Fruit fly (Drosophila melanogaster) whole organism, embryonic: ENCODE results near the gene gish.

ENCODE experiments used
- Adf1 ChIP-seq: fragments of 200-800 bp; sonication (Bioruptor generic); IDR thresholded peaks from 2 replicates; pipeline ENCODE4 v1.3.6; 2022; ENCODE audit warnings: missing biosample characterization, missing genetic modification characterization
- Antp ChIP-seq: fragments of 200-800 bp; sonication (Bioruptor generic); optimal IDR thresholded peaks from 3 replicates; lab custom pipeline; 2016; ENCODE audit warnings: missing biosample characterization, missing genetic modification characterization
- Atf6 ChIP-seq: fragments of 200-800 bp; sonication (Bioruptor generic); IDR thresholded peaks from 2 replicates; pipeline ENCODE4 v1.3.6; 2022; ENCODE audit warnings: missing biosample characterization, missing genetic modification characterization
- CG10274 ChIP-seq: fragments of 200-800 bp; sonication (Bioruptor generic); optimal IDR thresholded peaks from 3 replicates; lab custom pipeline; 2017; ENCODE audit warnings: missing biosample characterization, mild to moderate bottlenecking, missing genetic modification characterization
- CG10543 ChIP-seq: fragments of 200-800 bp; sonication (Bioruptor generic); optimal IDR thresholded peaks from 3 replicates; lab custom pipeline; 2017; ENCODE audit warnings: missing biosample characterization, mild to moderate bottlenecking, missing genetic modification characterization, moderate library complexity
- CG12659 ChIP-seq: fragments of 200-800 bp; sonication (Bioruptor generic); optimal IDR thresholded peaks from 3 replicates; lab custom pipeline; 2017; ENCODE audit warnings: mild to moderate bottlenecking, missing biosample characterization, missing genetic modification reagents, missing genetic modification characterization
- CG13775 ChIP-seq: fragments of 200-800 bp; sonication (Bioruptor generic); optimal IDR thresholded peaks from 3 replicates; lab custom pipeline; 2017; ENCODE audit warnings: missing biosample characterization, mild to moderate bottlenecking, missing genetic modification characterization
- CG13894 ChIP-seq: fragments of 200-800 bp; sonication (Bioruptor generic); optimal IDR thresholded peaks from 3 replicates; lab custom pipeline; 2018; ENCODE audit warnings: missing biosample characterization, mild to moderate bottlenecking, missing genetic modification characterization, moderate library complexity
- CG18262 ChIP-seq: fragments of 200-800 bp; optimal IDR thresholded peaks from 3 replicates; lab custom pipeline; 2019; ENCODE audit warnings: missing biosample characterization, mild to moderate bottlenecking, missing genetic modification characterization, moderate library complexity
- CG18599 ChIP-seq: fragments of 200-800 bp; sonication (Bioruptor generic); optimal IDR thresholded peaks from 3 replicates; lab custom pipeline; 2017; ENCODE audit warnings: missing biosample characterization, missing genetic modification characterization, mild to moderate bottlenecking, moderate library complexity, missing genetic modification reagents
- CG4282 ChIP-seq: fragments of 200-800 bp; sonication (Bioruptor generic); optimal IDR thresholded peaks from 2 replicates; lab custom pipeline; 2016; ENCODE audit warnings: missing biosample characterization, missing genetic modification characterization
- CG6175 ChIP-seq: fragments of 200-800 bp; sonication (Bioruptor generic); IDR thresholded peaks from 3 replicates; pipeline ENCODE4 v1.3.6; 2022; ENCODE audit warnings: missing biosample characterization, missing genetic modification characterization
- CG7357 ChIP-seq: fragments of 200-800 bp; sonication (Bioruptor generic); IDR thresholded peaks from 3 replicates; pipeline ENCODE4 v1.3.6; 2022; ENCODE audit warnings: missing biosample characterization, missing genetic modification characterization
- CG8089 ChIP-seq: fragments of 200-800 bp; sonication (Bioruptor generic); optimal IDR thresholded peaks from 3 replicates; lab custom pipeline; 2016; ENCODE audit warnings: missing biosample characterization, missing genetic modification characterization
- CG8290 ChIP-seq, 3 experiments: fragments of 200-800 bp; sonication (Bioruptor generic); optimal IDR thresholded peaks; 2 replicates each; lab custom pipeline; 2016 to 2019; ENCODE audit warnings: missing biosample characterization in 3 of 3, missing genetic modification characterization in 3 of 3, mild to moderate bottlenecking in 2 of 3, moderate library complexity in 1 of 3
- CG9727 ChIP-seq: fragments of 200-800 bp; sonication (Bioruptor generic); optimal IDR thresholded peaks from 3 replicates; lab custom pipeline; 2017; ENCODE audit warnings: missing biosample characterization, mild to moderate bottlenecking, missing genetic modification characterization
- CG9817 ChIP-seq: fragments of 200-800 bp; sonication (Bioruptor generic); optimal IDR thresholded peaks from 2 replicates; lab custom pipeline; 2018; ENCODE audit warnings: missing biosample characterization, mild to moderate bottlenecking, missing genetic modification characterization, moderate library complexity
- CG9932 ChIP-seq: fragments of 200-800 bp; sonication (Bioruptor generic); IDR thresholded peaks from 2 replicates; pipeline ENCODE4 v1.3.6; 2022; ENCODE audit warnings: missing biosample characterization, missing genetic modification characterization
- CrebB ChIP-seq: fragments of 200-800 bp; sonication (Bioruptor generic); optimal IDR thresholded peaks from 3 replicates; lab custom pipeline; 2018; ENCODE audit warnings: missing biosample characterization, mild to moderate bottlenecking, missing genetic modification characterization
- Deaf1 ChIP-seq: fragments of 200-800 bp; optimal IDR thresholded peaks from 3 replicates; lab custom pipeline; 2019; ENCODE audit warnings: missing biosample characterization, mild to moderate bottlenecking, missing genetic modification characterization, moderate library complexity
- Elba2 ChIP-seq: fragments of 200-800 bp; sonication (Bioruptor generic); optimal IDR thresholded peaks from 3 replicates; lab custom pipeline; 2016; ENCODE audit warnings: missing biosample characterization, missing genetic modification characterization
- Med ChIP-seq: fragments of 200-800 bp; sonication (Bioruptor generic); peaks from one replicate; lab custom pipeline; 2016; ENCODE audit warnings: missing biosample characterization, missing genetic modification characterization, mild to moderate bottlenecking, inconsistent platforms, moderate library complexity
- NK7.1 ChIP-seq: fragments of 200-800 bp; sonication (Bioruptor generic); optimal IDR thresholded peaks from 3 replicates; lab custom pipeline; 2016; ENCODE audit warnings: missing biosample characterization, missing genetic modification characterization
- Sox100B ChIP-seq: fragments of 200-800 bp; sonication (Bioruptor generic); optimal IDR thresholded peaks from 3 replicates; lab custom pipeline; 2018; ENCODE audit warnings: missing biosample characterization, mild to moderate bottlenecking, missing genetic modification characterization
- TFAM ChIP-seq: fragments of 200-800 bp; sonication (Bioruptor generic); optimal IDR thresholded peaks from 2 replicates; lab custom pipeline; 2017; ENCODE audit warnings: missing biosample characterization, missing genetic modification characterization, inconsistent platforms
- ara ChIP-seq: fragments of 200-800 bp; sonication (Bioruptor generic); IDR thresholded peaks from 2 replicates; pipeline ENCODE4 v1.3.6; 2022; ENCODE audit warnings: missing biosample characterization, missing genetic modification characterization
- bigmax ChIP-seq: fragments of 200-800 bp; sonication (Bioruptor generic); optimal IDR thresholded peaks from 2 replicates; lab custom pipeline; 2018; ENCODE audit warnings: missing biosample characterization, mild to moderate bottlenecking, missing genetic modification characterization
- cas ChIP-seq: fragments of 200-800 bp; sonication (Bioruptor generic); IDR thresholded peaks from 2 replicates; pipeline ENCODE4 v1.3.6; 2022; ENCODE audit warnings: missing biosample characterization, missing genetic modification characterization
- cg ChIP-seq: fragments of 200-800 bp; sonication (Bioruptor generic); optimal IDR thresholded peaks from 3 replicates; lab custom pipeline; 2019; ENCODE audit warnings: missing biosample characterization, mild to moderate bottlenecking, missing genetic modification characterization, moderate library complexity
- chinmo ChIP-seq: fragments of 200-800 bp; sonication (Bioruptor generic); IDR thresholded peaks from 4 replicates; pipeline ENCODE4 v1.3.6; 2022; ENCODE audit warnings: missing biosample characterization, missing genetic modification characterization; ENCODE audit not compliant: partially characterized antibody
- crc ChIP-seq: fragments of 200-800 bp; sonication (Bioruptor generic); optimal IDR thresholded peaks from 2 replicates; lab custom pipeline; 2016; ENCODE audit warnings: missing biosample characterization, missing genetic modification characterization
- crol ChIP-seq: fragments of 200-800 bp; sonication (Bioruptor generic); IDR thresholded peaks from 2 replicates; pipeline ENCODE4 v1.3.6; 2022; ENCODE audit warnings: missing biosample characterization, missing genetic modification characterization
- dan ChIP-seq: fragments of 200-800 bp; sonication (Bioruptor generic); IDR thresholded peaks from 2 replicates; pipeline ENCODE4 v1.3.6; 2022; ENCODE audit warnings: missing biosample characterization, missing genetic modification characterization
- en ChIP-seq: fragments of 200-800 bp; sonication (Bioruptor generic); optimal IDR thresholded peaks from 2 replicates; lab custom pipeline; 2016; ENCODE audit warnings: missing biosample characterization, missing genetic modification characterization
- fu2 ChIP-seq: fragments of 200-800 bp; sonication (Bioruptor generic); optimal IDR thresholded peaks from 2 replicates; lab custom pipeline; 2016; ENCODE audit warnings: missing biosample characterization, missing genetic modification characterization
- gce ChIP-seq: fragments of 200-800 bp; sonication (Bioruptor generic); IDR thresholded peaks from 3 replicates; pipeline ENCODE4 v1.3.6; 2022; ENCODE audit warnings: missing biosample characterization, missing genetic modification characterization
- grau ChIP-seq: fragments of 200-800 bp; optimal IDR thresholded peaks from 3 replicates; lab custom pipeline; 2019; ENCODE audit warnings: missing biosample characterization, mild to moderate bottlenecking, missing genetic modification characterization, moderate library complexity
- gsb-n ChIP-seq: fragments of 200-800 bp; sonication (Bioruptor generic); optimal IDR thresholded peaks from 3 replicates; lab custom pipeline; 2018; ENCODE audit warnings: missing biosample characterization, mild to moderate bottlenecking, missing genetic modification characterization
- jing ChIP-seq: fragments of 200-800 bp; sonication (Bioruptor generic); optimal IDR thresholded peaks from 2 replicates; lab custom pipeline; 2018; ENCODE audit warnings: missing biosample characterization, mild to moderate bottlenecking, missing genetic modification characterization
- lab ChIP-seq: fragments of 200-800 bp; sonication (Bioruptor generic); optimal IDR thresholded peaks from 3 replicates; lab custom pipeline; 2017; ENCODE audit warnings: missing biosample characterization, missing genetic modification characterization, mild to moderate bottlenecking, moderate library complexity, missing genetic modification reagents
- nau ChIP-seq: fragments of 200-800 bp; sonication (Bioruptor generic); optimal IDR thresholded peaks from 3 replicates; lab custom pipeline; 2017; ENCODE audit warnings: missing biosample characterization, mild to moderate bottlenecking, missing genetic modification characterization, missing genetic modification reagents
- nom ChIP-seq: fragments of 200-800 bp; sonication (Bioruptor generic); optimal IDR thresholded peaks from 2 replicates; lab custom pipeline; 2017; ENCODE audit warnings: missing biosample characterization, missing genetic modification characterization, mild to moderate bottlenecking, moderate library complexity, missing genetic modification reagents
- otp ChIP-seq: fragments of 200-800 bp; sonication (Bioruptor generic); IDR thresholded peaks from 3 replicates; pipeline ENCODE4, ENCODE4 v1.3.6; 2022; ENCODE audit warnings: missing biosample characterization, missing genetic modification characterization
- pho ChIP-seq: fragments of 200-800 bp; sonication (Bioruptor generic); optimal IDR thresholded peaks from 2 replicates; lab custom pipeline; 2016; ENCODE audit warnings: missing biosample characterization, missing genetic modification characterization
- rib ChIP-seq: fragments of 200-800 bp; sonication (Bioruptor generic); IDR thresholded peaks from 2 replicates; pipeline ENCODE4 v1.3.6; 2022; ENCODE audit warnings: missing biosample characterization, missing genetic modification characterization
- sd ChIP-seq: fragments of 200-800 bp; sonication (Bioruptor generic); optimal IDR thresholded peaks from 3 replicates; lab custom pipeline; 2018; ENCODE audit warnings: missing biosample characterization, mild to moderate bottlenecking, missing genetic modification characterization, moderate library complexity
- so ChIP-seq: fragments of 200-800 bp; sonication (Bioruptor generic); IDR thresholded peaks from 3 replicates; pipeline ENCODE4 v1.3.6; 2022; ENCODE audit warnings: missing biosample characterization, missing genetic modification characterization
- stwl ChIP-seq: fragments of 200-800 bp; sonication (Bioruptor generic); optimal IDR thresholded peaks from 3 replicates; lab custom pipeline; 2018; ENCODE audit warnings: missing biosample characterization, mild to moderate bottlenecking, missing genetic modification characterization, moderate library complexity
- trem ChIP-seq: fragments of 200-800 bp; optimal IDR thresholded peaks from 3 replicates; lab custom pipeline; 2019; ENCODE audit warnings: missing biosample characterization, mild to moderate bottlenecking, missing genetic modification characterization, moderate library complexity
- vfl ChIP-seq: fragments of 200-800 bp; sonication (Bioruptor generic); optimal IDR thresholded peaks from 2 replicates; lab custom pipeline; 2016; ENCODE audit warnings: missing biosample characterization, missing genetic modification characterization
- wdn ChIP-seq: fragments of 200-800 bp; sonication (Bioruptor generic); IDR thresholded peaks from 2 replicates; pipeline ENCODE4 v1.3.6; 2022; ENCODE audit warnings: missing biosample characterization, missing genetic modification characterization
- wek ChIP-seq: fragments of 200-800 bp; sonication (Bioruptor generic); optimal IDR thresholded peaks from 3 replicates; lab custom pipeline; 2018; ENCODE audit warnings: missing biosample characterization, mild to moderate bottlenecking, missing genetic modification characterization, moderate library complexity

gish gene

DNA sequence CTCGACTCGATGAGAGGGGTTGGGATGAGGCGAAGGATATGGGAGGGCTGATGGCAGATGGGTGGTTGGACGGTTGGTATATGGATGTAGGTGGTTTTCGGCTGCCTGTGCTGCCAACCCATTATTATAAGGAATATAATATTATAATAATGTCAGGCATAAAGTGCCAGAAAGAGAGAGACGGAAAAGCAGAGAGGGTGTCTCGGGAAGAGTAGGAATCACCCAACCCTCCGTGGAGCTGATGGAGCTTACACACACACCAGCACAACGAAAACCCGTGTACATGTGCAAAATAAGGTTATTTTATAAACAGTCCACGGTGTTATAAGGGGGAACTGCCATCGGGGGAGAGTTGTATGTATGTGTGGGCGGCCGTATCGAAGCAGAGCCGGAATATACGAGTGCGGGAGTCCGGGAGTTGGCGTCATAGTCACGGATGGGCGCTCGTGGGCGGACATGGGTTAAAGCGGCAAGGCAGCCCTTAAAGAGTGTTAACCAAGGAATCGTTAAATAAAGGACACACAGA, 23.7 kb upstream of the gish start (continued):
- TF ChIP-seq CG12659 (GFP tag; lab: Kevin White, UChicago) (no peak), trem (peak; percentile 59), Adf1 (GFP tag; lab: Robert Waterston, UW) (peak; percentile 42; the same call in 1 of the 2 replicates), lab (GFP tag; lab: Kevin White, UChicago) (no peak), CG18599 (GFP tag; lab: Kevin White, UChicago) (no peak), CG9932 (no peak), CG18262 (no peak), Atf6 (GFP tag; lab: Robert Waterston, UW) (no peak), Med (GFP tag; lab: Kevin White, UChicago) (peak; percentile 85), gsb-n (tag; lab: Kevin White, UChicago) (no peak), cg (GFP tag; lab: Kevin White, UChicago) (peak; percentile 41), crc (GFP tag; lab: Kevin White, UChicago) (no peak), bigmax (no peak), CG9817 (no peak), wek (GFP tag; lab: Kevin White, UChicago) (no peak), rib (GFP tag; lab: Robert Waterston, UW) (no peak), wdn (no peak), ara (no peak), chinmo (GFP tag; lab: Robert Waterston, UW) (no peak), CrebB (tag; lab: Kevin White, UChicago) (no peak), otp (GFP tag; lab: Robert Waterston, UW) (0 out of 3 replicates have a peak, but pooled peaks have one; percentile 5), jing (GFP tag; lab: Kevin White, UChicago) (no peak), CG8089 (GFP tag; lab: Kevin White, UChicago) (no peak), fu2 (GFP tag; lab: Kevin White, UChicago) (no peak), CG4282 (GFP tag; lab: Kevin White, UChicago) (no peak), nom (GFP tag; lab: Kevin White, UChicago) (no peak), gce (no peak), cas (GFP tag; lab: Robert Waterston, UW) (no peak), CG10543 (GFP tag; lab: Kevin White, UChicago) (peak; percentile 16), dan (GFP tag; lab: Robert Waterston, UW) (no peak), CG13775 (GFP tag; lab: Kevin White, UChicago) (no peak), Antp (GFP tag; lab: Kevin White, UChicago) (no peak), Deaf1 (tag; lab: Kevin White, UChicago) (peak; percentile 52), vfl (GFP tag; lab: Kevin White, UChicago) (no peak), CG9727 (GFP tag; lab: Kevin White, UChicago) (no peak), crol (GFP tag; lab: Robert Waterston, UW) (no peak)

DNA sequence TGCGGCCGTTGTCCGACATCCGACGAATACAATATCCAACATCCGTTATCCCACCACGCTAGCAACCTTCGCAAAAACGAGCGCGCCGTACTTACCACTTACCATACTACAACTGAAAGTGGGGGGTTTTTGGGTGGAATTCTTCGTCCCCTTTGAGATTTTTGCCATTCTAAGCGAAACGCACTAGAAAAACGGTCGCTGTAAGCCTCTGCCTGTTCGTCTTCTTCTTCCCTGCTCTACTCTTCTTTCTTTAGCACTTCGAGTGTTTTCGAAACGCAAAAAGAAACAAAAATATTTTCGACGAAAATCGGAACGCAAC, 22.8 kb upstream of the gish start:
- peak; percentile 84 for TF ChIP-seq stwl
- TF ChIP-seq CG9817 = peak; percentile 6
- TF ChIP-seq TFAM (GFP tag; lab: Kevin White, UChicago) = no peak
- no peak for TF ChIP-seq NK7.1
- peak; percentile 1 for TF ChIP-seq Sox100B
- TF ChIP-seq sd (tag; lab: Kevin White, UChicago) = peak; percentile 69
- no peak for TF ChIP-seq grau (tag; lab: Kevin White, UChicago)
- TF ChIP-seq pho (GFP tag; lab: Kevin White, UChicago) = peak; percentile 20
- TF ChIP-seq CG6175 (GFP tag; lab: Robert Waterston, UW) = no peak
- TF ChIP-seq CG10274 (GFP tag; lab: Kevin White, UChicago) = peak; percentile 22
- TF ChIP-seq en (GFP tag; lab: Kevin White, UChicago) = no peak
- no peak for TF ChIP-seq so
- TF ChIP-seq nau (GFP tag; lab: Kevin White, UChicago) = no peak
- peak; percentile 39 for TF ChIP-seq CG13894 (tag; lab: Kevin White, UChicago)
- no peak for TF ChIP-seq CG7357
- no peak for TF ChIP-seq Elba2 (GFP tag; lab: Kevin White, UChicago)
- TF ChIP-seq CG8290 (GFP tag; optimal IDR thresholded peaks at IDR 0.05; lab: Kevin White, UChicago) = no peak
- TF ChIP-seq CG8290 (tag; optimal IDR thresholded peaks at IDR 0.05; lab: Kevin White, UChicago) = peak in 1 of 2 experiments; percentile 73
